Worm (Caenorhabditis elegans) whole organism, L4 larva: ENCODE measurements around the gene pbs-6.
A peak's percentile ranks its signal among the peaks of the same experiment; 100 is the strongest.

Source experiments
- D1046.2 ChIP-seq: fragments of 200-800 bp; sonication (Bioruptor generic); IDR thresholded peaks from 2 replicates; pipeline ENCODE4 v1.3.6; 2022; ENCODE audit warnings: missing genetic modification characterization, missing compliant biosample characterization
- F10B5.3 ChIP-seq: sonication (generic microtip); optimal IDR thresholded peaks from 2 replicates; lab custom pipeline; 2016; ENCODE audit warnings: mild to moderate bottlenecking, missing genetic modification characterization, missing compliant biosample characterization
- F44E2.7 ChIP-seq: fragments of 200-800 bp; sonication (Bioruptor generic); IDR thresholded peaks from 2 replicates; pipeline ENCODE4 v2.1.2; 2022; ENCODE audit warnings: missing genetic modification characterization, missing compliant biosample characterization
- R02D3.7 ChIP-seq: fragments of 150-350 bp; sonication (generic microtip); optimal IDR thresholded peaks from 3 replicates; lab custom pipeline; 2014; ENCODE audit warnings: missing biosample characterization, missing genetic modification characterization
- Y75B8A.6 ChIP-seq: fragments of 200-800 bp; sonication (Bioruptor generic); IDR thresholded peaks from 2 replicates; pipeline ENCODE4 v1.3.6; 2022; ENCODE audit warnings: missing genetic modification reagents, missing genetic modification characterization, missing compliant biosample characterization
- ZK337.2 ChIP-seq: fragments of 200-800 bp; sonication (Bioruptor generic); IDR thresholded peaks from 2 replicates; pipeline ENCODE4 v1.3.6; 2022; ENCODE audit warnings: missing genetic modification reagents, missing genetic modification characterization, missing compliant biosample characterization
- aha-1 ChIP-seq: fragments of 150-350 bp; peaks from one replicate; lab custom pipeline; 2014; ENCODE audit warnings: missing biosample characterization, missing genetic modification characterization
- ama-1 ChIP-seq: fragments of 150-350 bp; optimal IDR thresholded peaks from 2 replicates; lab custom pipeline; 2014; ENCODE audit warnings: inconsistent platforms, mixed read lengths
- ceh-28 ChIP-seq: fragments of 150-350 bp; optimal IDR thresholded peaks from 2 replicates; lab custom pipeline; 2014; ENCODE audit warnings: missing biosample characterization, missing genetic modification reagents, missing genetic modification characterization
- ceh-62 ChIP-seq: sonication (generic microtip); optimal IDR thresholded peaks from 2 replicates; lab custom pipeline; 2017; ENCODE audit warnings: missing biosample characterization, missing genetic modification characterization
- ceh-82 ChIP-seq: sonication (generic microtip); optimal IDR thresholded peaks from 2 replicates; lab custom pipeline; 2017; ENCODE audit warnings: missing biosample characterization, missing genetic modification characterization
- cey-2 ChIP-seq: sonication (generic microtip); optimal IDR thresholded peaks from 3 replicates; lab custom pipeline; 2017; ENCODE audit warnings: missing genetic modification characterization, mild to moderate bottlenecking, missing compliant biosample characterization, antibody characterized with exemption, borderline replicate concordance; ENCODE audit not compliant: insufficient read depth
- ctbp-1 ChIP-seq: fragments of 200-800 bp; sonication (Bioruptor generic); IDR thresholded peaks from 2 replicates; pipeline ENCODE4 v1.3.6; 2022; ENCODE audit warnings: missing genetic modification reagents, missing genetic modification characterization, missing compliant biosample characterization
- daf-16 ChIP-seq, 3 experiments: sonication (generic microtip); optimal IDR thresholded peaks; 2 replicates each; lab custom pipeline; 2016 to 2017; ENCODE audit warnings: missing genetic modification characterization in 3 of 3, missing genetic modification reagents in 3 of 3, mild to moderate bottlenecking in 2 of 3, missing compliant biosample characterization in 2 of 3, missing biosample characterization in 1 of 3, moderate library complexity in 1 of 3
- daf-19 ChIP-seq: fragments of 200-800 bp; sonication (Bioruptor generic); conservative IDR thresholded peaks from 2 replicates; pipeline ENCODE4 v1.3.6; 2022; ENCODE audit warnings: missing genetic modification characterization, missing compliant biosample characterization
- daf-8 ChIP-seq: fragments of 200-800 bp; sonication (Bioruptor generic); IDR thresholded peaks from 2 replicates; pipeline ENCODE4 v1.3.6; 2022; ENCODE audit warnings: missing genetic modification characterization, missing compliant biosample characterization
- dmd-6 ChIP-seq: fragments of 200-800 bp; sonication (Bioruptor generic); IDR thresholded peaks from 2 replicates; pipeline ENCODE4 v1.3.6; 2022; ENCODE audit warnings: missing genetic modification reagents, missing genetic modification characterization, missing compliant biosample characterization
- dpl-1 ChIP-seq: fragments of 150-350 bp; optimal IDR thresholded peaks from 2 replicates; lab custom pipeline; 2014; ENCODE audit warnings: missing biosample characterization, missing genetic modification reagents, missing genetic modification characterization
- egl-43 ChIP-seq: fragments of 200-800 bp; sonication (Bioruptor generic); IDR thresholded peaks from 2 replicates; pipeline ENCODE4 v1.3.6; 2022; ENCODE audit warnings: missing genetic modification reagents, missing genetic modification characterization, missing compliant biosample characterization
- fkh-10 ChIP-seq: fragments of 150-350 bp; optimal IDR thresholded peaks from 2 replicates; lab custom pipeline; 2014; ENCODE audit warnings: missing biosample characterization, missing genetic modification reagents, missing genetic modification characterization
- fos-1 ChIP-seq: fragments of 150-350 bp; optimal IDR thresholded peaks from 2 replicates; lab custom pipeline; 2014; ENCODE audit warnings: missing biosample characterization, missing genetic modification characterization
- lin-1 ChIP-seq: fragments of 200-800 bp; sonication (Bioruptor generic); IDR thresholded peaks from 2 replicates; pipeline ENCODE4 v1.3.6; 2022; ENCODE audit warnings: missing genetic modification reagents, missing genetic modification characterization, missing compliant biosample characterization
- lin-13 ChIP-seq: fragments of 150-350 bp; optimal IDR thresholded peaks from 2 replicates; lab custom pipeline; 2014; ENCODE audit warnings: missing biosample characterization, missing genetic modification reagents, missing genetic modification characterization
- lin-15B ChIP-seq: fragments of 150-350 bp; sonication (generic microtip); optimal IDR thresholded peaks from 3 replicates; lab custom pipeline; 2014; ENCODE audit warnings: missing biosample characterization, missing genetic modification characterization
- lin-38 ChIP-seq: fragments of 200-800 bp; sonication (Bioruptor generic); IDR thresholded peaks from 2 replicates; pipeline ENCODE4 v1.3.6; 2022; ENCODE audit warnings: missing genetic modification reagents, missing genetic modification characterization, missing compliant biosample characterization
- lir-3 ChIP-seq: sonication (generic microtip); optimal IDR thresholded peaks from 2 replicates; lab custom pipeline; 2016; ENCODE audit warnings: mild to moderate bottlenecking, missing genetic modification characterization, missing compliant biosample characterization
- madf-5 ChIP-seq, 2 experiments: fragments of 200-800 bp; sonication (Bioruptor generic); IDR thresholded peaks; 2 replicates each; pipeline ENCODE4 v1.3.6; 2022; ENCODE audit warnings: missing compliant biosample characterization in 2 of 2, missing genetic modification characterization in 2 of 2
- mdl-1 ChIP-seq, 2 experiments: fragments of 150-350 bp in 1 of 2; sonication (generic microtip) in 1 of 2; optimal IDR thresholded peaks; 2 replicates each; lab custom pipeline; 2014 to 2017; ENCODE audit warnings: missing biosample characterization in 2 of 2, missing genetic modification characterization in 2 of 2
- mep-1 ChIP-seq: fragments of 150-350 bp; sonication (generic microtip); optimal IDR thresholded peaks from 3 replicates; lab custom pipeline; 2014; ENCODE audit warnings: missing biosample characterization, missing genetic modification characterization
- nhr-102 ChIP-seq: sonication (generic microtip); optimal IDR thresholded peaks from 2 replicates; lab custom pipeline; 2016; ENCODE audit warnings: mild to moderate bottlenecking, missing genetic modification characterization, moderate library complexity, missing compliant biosample characterization
- nhr-11 ChIP-seq: fragments of 150-350 bp; optimal IDR thresholded peaks from 2 replicates; lab custom pipeline; 2014; ENCODE audit warnings: missing biosample characterization, missing genetic modification characterization
- nhr-237 ChIP-seq: sonication (generic microtip); optimal IDR thresholded peaks from 2 replicates; lab custom pipeline; 2017; ENCODE audit warnings: missing biosample characterization, missing genetic modification characterization
- nhr-28 ChIP-seq: fragments of 150-350 bp; optimal IDR thresholded peaks from 2 replicates; lab custom pipeline; 2014; ENCODE audit warnings: missing biosample characterization, missing genetic modification characterization
- nhr-42 ChIP-seq: fragments of 200-800 bp; sonication (Bioruptor generic); IDR thresholded peaks from 2 replicates; pipeline ENCODE4 v1.3.6; 2022; ENCODE audit warnings: missing genetic modification characterization, missing compliant biosample characterization
- nhr-6 ChIP-seq: fragments of 150-350 bp; optimal IDR thresholded peaks from 2 replicates; lab custom pipeline; 2014; ENCODE audit warnings: missing biosample characterization, missing genetic modification characterization
- nhr-77 ChIP-seq: fragments of 150-350 bp; optimal IDR thresholded peaks from 2 replicates; lab custom pipeline; 2014; ENCODE audit warnings: missing biosample characterization, missing genetic modification characterization
- php-3 ChIP-seq: fragments of 200-800 bp; sonication (Bioruptor generic); IDR thresholded peaks from 2 replicates; pipeline ENCODE4 v1.3.6; 2022; ENCODE audit warnings: missing genetic modification reagents, missing genetic modification characterization, missing compliant biosample characterization
- saeg-2 ChIP-seq: fragments of 200-800 bp; sonication (Bioruptor generic); IDR thresholded peaks from 2 replicates; pipeline ENCODE4 v1.3.6; 2022; ENCODE audit warnings: missing genetic modification reagents, missing genetic modification characterization, missing compliant biosample characterization
- set-16 ChIP-seq: fragments of 200-800 bp; sonication (Bioruptor generic); IDR thresholded peaks from 2 replicates; pipeline ENCODE4 v1.3.6; 2022; ENCODE audit warnings: missing genetic modification reagents, missing genetic modification characterization, missing compliant biosample characterization
- snpc-4 ChIP-seq: fragments of 150-350 bp; optimal IDR thresholded peaks from 2 replicates; lab custom pipeline; 2014; ENCODE audit warnings: missing biosample characterization, missing genetic modification characterization
- spr-3 ChIP-seq: fragments of 200-800 bp; sonication (Bioruptor generic); optimal IDR thresholded peaks from 2 replicates; lab custom pipeline; 2018; ENCODE audit warnings: mild to moderate bottlenecking, missing genetic modification characterization, missing compliant biosample characterization
- unc-62 ChIP-seq, 3 experiments: fragments of 150-350 bp in 1 of 3; sonication (generic microtip); optimal IDR thresholded peaks in 2 of 3; peaks in 1 of 3; 1 replicate in 1 of 3; 2 replicates in 2 of 3; lab custom pipeline; 2014 to 2017; ENCODE audit warnings: missing biosample characterization in 3 of 3, missing genetic modification characterization in 3 of 3, missing genetic modification reagents in 3 of 3, missing genotype in 1 of 3
- zfp-3 ChIP-seq: fragments of 200-800 bp; sonication (Bioruptor generic); conservative IDR thresholded peaks from 2 replicates; pipeline ENCODE4 v1.3.6; 2022; ENCODE audit warnings: missing genetic modification reagents, missing genetic modification characterization, missing compliant biosample characterization
- zip-11 ChIP-seq: fragments of 200-800 bp; sonication (Bioruptor generic); IDR thresholded peaks from 2 replicates; pipeline ENCODE4 v1.3.6; 2022; ENCODE audit warnings: missing genetic modification characterization, missing compliant biosample characterization
- zip-2 ChIP-seq: fragments of 150-350 bp; optimal IDR thresholded peaks from 2 replicates; lab custom pipeline; 2014; ENCODE audit warnings: missing biosample characterization, missing genetic modification characterization
- ztf-7 ChIP-seq: fragments of 150-350 bp; optimal IDR thresholded peaks from 2 replicates; lab custom pipeline; 2014; ENCODE audit warnings: missing biosample characterization, missing genetic modification characterization

pbs-6 gene

ce11 chrIII:8209775-8210174 is 34.1 kb downstream of the pbs-6 start, which contains the start of gene C30A5.10:
TSS of gene C30A5.10 (minus strand) at chrIII:8209875.
- peak in 1 of 2 experiments; percentile 16 for TF ChIP-seq unc-62 (GFP tag; optimal IDR thresholded peaks at IDR 0.05 in 1 of 2; lab: Kevin White, UChicago)
- no peak for TF ChIP-seq unc-62 (tag; optimal IDR thresholded peaks at IDR 0.05; lab: Kevin White, UChicago)
- no peak for TF ChIP-seq nhr-237 (tag; lab: Kevin White, UChicago)

- TF ChIP-seq F44E2.7 (GFP tag; lab: Robert Waterston, UW) (no peak), zfp-3 (GFP tag; lab: Robert Waterston, UW) (no peak), ztf-7 (tag; lab: Kevin White, UChicago) (no peak), Y75B8A.6 (GFP tag; lab: Robert Waterston, UW) (no peak), F10B5.3 (no peak), daf-16 (GFP tag; optimal IDR thresholded peaks at IDR 0.05; lab: Kevin White, UChicago) (no peak), daf-16 (tag; optimal IDR thresholded peaks at IDR 0.05; lab: Kevin White, UChicago) (no peak), nhr-6 (tag; lab: Kevin White, UChicago) (no peak), lir-3 (tag; lab: Kevin White, UChicago) (no peak), daf-19 (GFP tag; lab: Robert Waterston, UW) (no peak), lin-13 (GFP tag; lab: Kevin White, UChicago) (no peak), saeg-2 (GFP tag; lab: Robert Waterston, UW) (no peak), daf-8 (GFP tag; lab: Robert Waterston, UW) (no peak), fkh-10 (no peak), nhr-77 (tag; lab: Kevin White, UChicago) (no peak), cey-2 (tag; lab: Kevin White, UChicago) (no peak), mep-1 (tag; lab: Kevin White, UChicago) (no peak)
- TF ChIP-seq, all 104 proteins: peak for 0
These were observed 41.1 kb downstream of the pbs-6 start, which contains the start of gene snb-5 for ce11 chrIII:8202754-8203153. TSS of gene snb-5 (plus strand) at chrIII:8203054.

- TF ChIP-seq ceh-28 (tag; lab: Kevin White, UChicago) (peak; percentile 22), D1046.2 (no peak), daf-16 (GFP tag; optimal IDR thresholded peaks at IDR 0.05; lab: Kevin White, UChicago) (no peak), daf-16 (tag; optimal IDR thresholded peaks at IDR 0.05; lab: Kevin White, UChicago) (no peak), ceh-62 (tag; lab: Kevin White, UChicago) (no peak), php-3 (GFP tag; lab: Robert Waterston, UW) (no peak), set-16 (GFP tag; lab: Robert Waterston, UW) (no peak), egl-43 (GFP tag; lab: Robert Waterston, UW) (no peak), unc-62 (GFP tag; optimal IDR thresholded peaks at IDR 0.05 in 1 of 2; lab: Kevin White, UChicago) (peak in 1 of 2 experiments; percentile 28), unc-62 (tag; optimal IDR thresholded peaks at IDR 0.05; lab: Kevin White, UChicago) (no peak), nhr-102 (tag; lab: Kevin White, UChicago) (no peak), ZK337.2 (GFP tag; lab: Robert Waterston, UW) (no peak), ztf-7 (tag; lab: Kevin White, UChicago) (no peak), saeg-2 (GFP tag; lab: Robert Waterston, UW) (no peak), mep-1 (tag; lab: Kevin White, UChicago) (no peak), dpl-1 (GFP tag; lab: Kevin White, UChicago) (peak; percentile 6), R02D3.7 (tag; lab: Kevin White, UChicago) (no peak), ceh-82 (tag; lab: Kevin White, UChicago) (no peak), aha-1 (no peak), snpc-4 (tag; lab: Kevin White, UChicago) (no peak), zip-11 (GFP tag; lab: Robert Waterston, UW) (no peak), lin-1 (GFP tag; lab: Robert Waterston, UW) (no peak), ctbp-1 (GFP tag; lab: Robert Waterston, UW) (peak; percentile 28; the same call in 1 of the 2 replicates), spr-3 (no peak), mdl-1 (tag; optimal IDR thresholded peaks at IDR 0.05; lab: Kevin White, UChicago) (no peak), zip-2 (no peak), nhr-237 (tag; lab: Kevin White, UChicago) (no peak), madf-5 (GFP tag; IDR thresholded peaks at IDR 0.05; lab: Robert Waterston, UW) (no peak), dmd-6 (GFP tag; lab: Robert Waterston, UW) (0 out of 2 replicates have a peak, but pooled peaks have one; percentile 8), fos-1 (tag; lab: Kevin White, UChicago) (no peak), F44E2.7 (GFP tag; lab: Robert Waterston, UW) (no peak), ama-1 (lab: Kevin White, UChicago) (no peak), nhr-42 (GFP tag; lab: Robert Waterston, UW) (no peak), lin-38 (GFP tag; lab: Robert Waterston, UW) (no peak), lin-15B (tag; lab: Kevin White, UChicago) (no peak), fkh-10 (peak; percentile 45), nhr-11 (peak; percentile 45), nhr-28 (tag; lab: Kevin White, UChicago) (no peak)
These were observed 42.1 kb downstream of the pbs-6 start for ce11 chrIII:8201760-8202159.
